Worm (Caenorhabditis elegans) whole organism, L1 larva: ENCODE measurements around the gene Y45G5AM.3.

Experiments used
- aha-1 ChIP-seq: fragments of 150-350 bp; optimal IDR thresholded peaks from 2 replicates; lab custom pipeline; 2014; ENCODE audit warnings: missing biosample characterization, missing genetic modification characterization
- blmp-1 ChIP-seq: fragments of 150-350 bp; optimal IDR thresholded peaks from 2 replicates; lab custom pipeline; 2014; ENCODE audit warnings: missing biosample characterization, missing genetic modification characterization
- fkh-10 ChIP-seq: sonication (generic microtip); optimal IDR thresholded peaks from 2 replicates; lab custom pipeline; 2017; ENCODE audit warnings: missing biosample characterization, missing genetic modification reagents, missing genetic modification characterization
- lin-35 ChIP-seq, 2 experiments: fragments of 150-350 bp; optimal IDR thresholded peaks; 2 replicates each; lab custom pipeline; 2014; ENCODE audit warnings: missing biosample characterization in 2 of 2, missing genetic modification characterization in 2 of 2, missing genetic modification reagents in 2 of 2
- mdl-1 ChIP-seq, 2 experiments: fragments of 150-350 bp; optimal IDR thresholded peaks; 2 replicates each; lab custom pipeline; 2014 to 2017; ENCODE audit warnings: missing biosample characterization in 2 of 2, missing genetic modification characterization in 2 of 2, inconsistent platforms in 1 of 2
- pag-3 ChIP-seq: sonication (generic microtip); optimal IDR thresholded peaks from 2 replicates; lab custom pipeline; 2017; ENCODE audit warnings: missing genetic modification characterization, mild to moderate bottlenecking, missing compliant biosample characterization, antibody characterized with exemption, borderline replicate concordance; ENCODE audit not compliant: insufficient read depth
- snu-23 ChIP-seq: sonication (generic microtip); optimal IDR thresholded peaks from 2 replicates; lab custom pipeline; 2016; ENCODE audit warnings: missing genetic modification characterization, missing compliant biosample characterization

- TF ChIP-seq snu-23 (GFP tag; lab: Kevin White, UChicago) (no peak), mdl-1 (tag; optimal IDR thresholded peaks at IDR 0.05; lab: Kevin White, UChicago) (no peak), fkh-10 (GFP tag; lab: Kevin White, UChicago) (no peak), aha-1 (tag; lab: Kevin White, UChicago) (no peak), blmp-1 (tag; lab: Kevin White, UChicago) (no peak), lin-35 (GFP tag; optimal IDR thresholded peaks at IDR 0.05; lab: Kevin White, UChicago) (no peak), pag-3 (no peak)
Observed at ce11 chrV:4118332-4118731, 46.0 kb upstream of the Y45G5AM.3 start, which contains the start of gene T05B4.9.
